Fruit fly (Drosophila melanogaster): ENCODE data around the gene CG2540.

DNA sequence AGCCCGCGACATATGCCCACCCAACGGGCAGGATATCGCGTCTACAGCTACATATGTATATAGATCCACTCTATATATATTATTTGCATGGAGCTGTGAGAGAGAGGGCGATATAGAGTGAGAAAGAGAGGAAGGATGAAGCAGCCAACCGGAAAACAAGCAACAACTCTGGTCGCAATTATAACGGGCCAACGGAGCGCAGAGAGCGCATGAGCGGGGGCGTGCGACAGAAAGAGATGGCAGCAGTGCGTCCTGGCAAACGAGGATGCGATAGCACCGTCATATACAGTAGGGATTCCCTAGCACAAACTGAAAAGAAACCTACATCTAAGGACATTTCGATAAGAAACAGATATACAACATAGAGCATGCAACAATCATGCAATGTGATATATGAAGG, 8.0 kb upstream of the CG2540 start:
- no peak for TF ChIP-seq pan (optimal IDR thresholded peaks at IDR 0.05)
- no peak for TF ChIP-seq usp (GFP tag; optimal IDR thresholded peaks at IDR 0.05)
- TF ChIP-seq psq (optimal IDR thresholded peaks at IDR 0.05) = no peak
